Worm (Caenorhabditis elegans) whole organism, L1 larva: ENCODE data around the gene zhit-1.

ENCODE experiments used
- alr-1 ChIP-seq: fragments of 200-800 bp; sonication (Bioruptor generic); optimal IDR thresholded peaks from 2 replicates; lab custom pipeline; 2018; ENCODE audit warnings: borderline replicate concordance, mild to moderate bottlenecking, missing genetic modification characterization, missing compliant biosample characterization
- efl-3 ChIP-seq: fragments of 200-800 bp; sonication (Bioruptor generic); optimal IDR thresholded peaks from 2 replicates; lab custom pipeline; 2018; ENCODE audit warnings: mild to moderate bottlenecking, missing genetic modification characterization, missing compliant biosample characterization
- elt-2 ChIP-seq: sonication (generic microtip); optimal IDR thresholded peaks from 2 replicates; lab custom pipeline; 2016; ENCODE audit warnings: missing genetic modification characterization, mild to moderate bottlenecking, inconsistent platforms, missing compliant biosample characterization, missing genetic modification reagents
- fkh-8 ChIP-seq: sonication (generic microtip); optimal IDR thresholded peaks from 2 replicates; lab custom pipeline; 2016; ENCODE audit warnings: mild to moderate bottlenecking, missing genetic modification characterization, missing compliant biosample characterization
- fos-1 ChIP-seq: fragments of 150-350 bp; optimal IDR thresholded peaks from 2 replicates; lab custom pipeline; 2014; ENCODE audit warnings: missing biosample characterization, missing genetic modification characterization
- hlh-4 ChIP-seq: sonication (generic microtip); optimal IDR thresholded peaks from 2 replicates; lab custom pipeline; 2016; ENCODE audit warnings: mild to moderate bottlenecking, missing genetic modification characterization, missing compliant biosample characterization
- irx-1 ChIP-seq: sonication (generic microtip); optimal IDR thresholded peaks from 2 replicates; lab custom pipeline; 2016; ENCODE audit warnings: missing genetic modification characterization, missing compliant biosample characterization
- jun-1 ChIP-seq: fragments of 150-350 bp; optimal IDR thresholded peaks from 2 replicates; lab custom pipeline; 2014; ENCODE audit warnings: missing biosample characterization, missing genetic modification reagents, missing genetic modification characterization
- lin-13 ChIP-seq: fragments of 150-350 bp; optimal IDR thresholded peaks from 2 replicates; lab custom pipeline; 2014; ENCODE audit warnings: missing biosample characterization, missing genetic modification reagents, missing genetic modification characterization
- lin-14 ChIP-seq: fragments of 200-800 bp; sonication (Bioruptor generic); optimal IDR thresholded peaks from 2 replicates; lab custom pipeline; 2018; ENCODE audit warnings: mild to moderate bottlenecking, missing genetic modification characterization, moderate library complexity, missing compliant biosample characterization
- lin-35 ChIP-seq, 2 experiments: fragments of 150-350 bp; optimal IDR thresholded peaks; 2 replicates each; lab custom pipeline; 2014; ENCODE audit warnings: missing biosample characterization in 2 of 2, missing genetic modification characterization in 2 of 2, missing genetic modification reagents in 2 of 2
- mab-9 ChIP-seq: fragments of 200-800 bp; sonication (Bioruptor generic); IDR thresholded peaks from 2 replicates; pipeline ENCODE4 v1.3.6; 2022; ENCODE audit warnings: missing genetic modification reagents, missing genetic modification characterization, missing compliant biosample characterization
- nhr-12 ChIP-seq: sonication (generic microtip); optimal IDR thresholded peaks from 2 replicates; lab custom pipeline; 2017; ENCODE audit warnings: missing biosample characterization, missing genetic modification characterization
- nhr-19 ChIP-seq: fragments of 200-800 bp; sonication (Bioruptor generic); conservative IDR thresholded peaks from 2 replicates; pipeline ENCODE4 v1.3.6; 2022; ENCODE audit warnings: missing genetic modification characterization, missing compliant biosample characterization
- nhr-47 ChIP-seq: sonication (generic microtip); optimal IDR thresholded peaks from 2 replicates; lab custom pipeline; 2016; ENCODE audit warnings: mild to moderate bottlenecking, missing genetic modification characterization, moderate library complexity, missing compliant biosample characterization
- nhr-76 ChIP-seq: sonication (generic microtip); optimal IDR thresholded peaks from 2 replicates; lab custom pipeline; 2017; ENCODE audit warnings: missing biosample characterization, missing genetic modification characterization
- nhr-85 ChIP-seq: sonication (generic microtip); peaks from one replicate; lab custom pipeline; 2016; ENCODE audit warnings: missing genetic modification characterization, inconsistent platforms, missing compliant biosample characterization
- pag-3 ChIP-seq: sonication (generic microtip); optimal IDR thresholded peaks from 2 replicates; lab custom pipeline; 2017; ENCODE audit warnings: missing genetic modification characterization, mild to moderate bottlenecking, missing compliant biosample characterization, antibody characterized with exemption, borderline replicate concordance; ENCODE audit not compliant: insufficient read depth
- pqm-1 ChIP-seq: sonication (generic microtip); optimal IDR thresholded peaks from 3 replicates; lab custom pipeline; 2017; ENCODE audit warnings: missing biosample characterization, missing genetic modification characterization
- swsn-7 ChIP-seq: sonication (generic microtip); optimal IDR thresholded peaks from 2 replicates; lab custom pipeline; 2016; ENCODE audit warnings: missing genetic modification characterization, missing compliant biosample characterization
- tlp-1 ChIP-seq: fragments of 150-350 bp; optimal IDR thresholded peaks from 2 replicates; lab custom pipeline; 2014; ENCODE audit warnings: missing biosample characterization, missing genetic modification characterization
- unc-130 ChIP-seq: fragments of 150-350 bp; optimal IDR thresholded peaks from 2 replicates; lab custom pipeline; 2017; ENCODE audit warnings: missing biosample characterization, missing genetic modification characterization, inconsistent platforms
- unc-86 ChIP-seq: sonication (generic microtip); optimal IDR thresholded peaks from 2 replicates; lab custom pipeline; 2016; ENCODE audit warnings: missing genetic modification characterization, missing compliant biosample characterization
- xbp-1 ChIP-seq: sonication (generic microtip); optimal IDR thresholded peaks from 2 replicates; lab custom pipeline; 2016; ENCODE audit warnings: missing genetic modification characterization, missing compliant biosample characterization

Gene zhit-1

ce11 chrV:5548497-5548896, 47.9 kb downstream of the zhit-1 start:
- TF ChIP-seq fkh-8 (tag; lab: Kevin White, UChicago) (no peak), pqm-1 (tag; lab: Kevin White, UChicago) (no peak), nhr-19 (GFP tag; lab: Robert Waterston, UW) (no peak), swsn-7 (tag; lab: Kevin White, UChicago) (no peak), lin-13 (GFP tag; lab: Kevin White, UChicago) (no peak), pag-3 (tag; lab: Kevin White, UChicago) (no peak), elt-2 (tag; lab: Kevin White, UChicago) (no peak), nhr-47 (tag; lab: Kevin White, UChicago) (no peak)

DNA sequence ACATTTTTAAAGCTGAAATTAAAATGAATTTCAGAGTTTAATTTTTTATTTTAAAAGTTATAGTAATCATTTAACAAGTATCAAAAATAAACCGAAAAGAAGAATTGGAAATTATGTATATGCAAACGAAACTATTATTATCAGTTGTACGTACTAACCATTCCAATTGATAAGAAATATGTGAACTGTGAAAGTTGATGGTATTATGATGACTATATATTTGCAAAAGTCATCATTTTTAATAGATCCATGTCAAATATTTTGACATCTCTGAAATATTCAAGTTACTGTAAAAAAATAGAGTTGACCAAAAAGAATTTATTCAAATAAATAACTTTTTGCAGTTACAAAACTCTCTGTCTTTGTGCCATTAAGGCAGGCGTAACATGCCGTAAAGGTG, 48.3 kb downstream of the zhit-1 start, which contains the start of gene ugt-48:
Gene ugt-48 (minus strand): TSS at position 12 of the 400 bp plus-strand sequence.
- TF ChIP-seq unc-130 (tag; lab: Kevin White, UChicago) (no peak), elt-2 (tag; lab: Kevin White, UChicago) (no peak), pqm-1 (tag; lab: Kevin White, UChicago) (no peak), lin-35 (GFP tag; optimal IDR thresholded peaks at IDR 0.05; lab: Kevin White, UChicago) (no peak), fos-1 (tag; lab: Kevin White, UChicago) (no peak), unc-86 (tag; lab: Kevin White, UChicago) (no peak), hlh-4 (no peak), alr-1 (tag; lab: Kevin White, UChicago) (no peak), xbp-1 (tag; lab: Kevin White, UChicago) (no peak), swsn-7 (tag; lab: Kevin White, UChicago) (no peak), nhr-76 (no peak), irx-1 (tag; lab: Kevin White, UChicago) (no peak), jun-1 (tag; lab: Kevin White, UChicago) (no peak), tlp-1 (tag; lab: Kevin White, UChicago) (no peak), lin-14 (no peak), fkh-8 (tag; lab: Kevin White, UChicago) (no peak), nhr-12 (tag; lab: Kevin White, UChicago) (no peak), mab-9 (no peak), efl-3 (GFP tag; lab: Kevin White, UChicago) (no peak), nhr-85 (tag; lab: Kevin White, UChicago) (no peak)
